Worm (Caenorhabditis elegans) whole organism, L1 larva: ENCODE measurements around the gene ptc-3.

Source experiments
- ceh-90 ChIP-seq: sonication (generic microtip); optimal IDR thresholded peaks from 2 replicates; lab custom pipeline; 2016; ENCODE audit warnings: missing genetic modification characterization, missing compliant biosample characterization
- lin-13 ChIP-seq: fragments of 150-350 bp; optimal IDR thresholded peaks from 2 replicates; lab custom pipeline; 2014; ENCODE audit warnings: missing biosample characterization, missing genetic modification reagents, missing genetic modification characterization
- lin-39 ChIP-seq: fragments of 150-350 bp; optimal IDR thresholded peaks from 2 replicates; lab custom pipeline; 2014; ENCODE audit warnings: missing biosample characterization, missing genetic modification reagents, missing genetic modification characterization
- lir-3 ChIP-seq: sonication (generic microtip); optimal IDR thresholded peaks from 2 replicates; lab custom pipeline; 2016; ENCODE audit warnings: mild to moderate bottlenecking, missing genetic modification characterization, moderate library complexity, missing compliant biosample characterization; ENCODE audit not compliant: poor library complexity
- mdl-1 ChIP-seq, 2 experiments: fragments of 150-350 bp; optimal IDR thresholded peaks; 2 replicates each; lab custom pipeline; 2014 to 2017; ENCODE audit warnings: missing biosample characterization in 2 of 2, missing genetic modification characterization in 2 of 2, inconsistent platforms in 1 of 2
- nhr-12 ChIP-seq: sonication (generic microtip); optimal IDR thresholded peaks from 2 replicates; lab custom pipeline; 2017; ENCODE audit warnings: missing biosample characterization, missing genetic modification characterization
- nhr-84 ChIP-seq: sonication (generic microtip); optimal IDR thresholded peaks from 2 replicates; lab custom pipeline; 2017; ENCODE audit warnings: missing biosample characterization, missing genetic modification characterization
- pqm-1 ChIP-seq: sonication (generic microtip); optimal IDR thresholded peaks from 3 replicates; lab custom pipeline; 2017; ENCODE audit warnings: missing biosample characterization, missing genetic modification characterization
- skn-1 ChIP-seq: fragments of 150-350 bp; optimal IDR thresholded peaks from 2 replicates; lab custom pipeline; 2014; ENCODE audit warnings: missing biosample characterization, missing genetic modification characterization
- sptf-1 ChIP-seq: fragments of 150-350 bp; optimal IDR thresholded peaks from 2 replicates; lab custom pipeline; 2014; ENCODE audit warnings: missing biosample characterization, missing genetic modification characterization
- ztf-11 ChIP-seq, 2 experiments: sonication (generic microtip); optimal IDR thresholded peaks; 2 replicates each; lab custom pipeline; 2016 to 2017; ENCODE audit warnings: missing genetic modification characterization in 2 of 2, missing biosample characterization in 1 of 2, missing compliant biosample characterization in 1 of 2

ce11 chrII:2797951-2798350, 54.4 kb downstream of the ptc-3 start:
- TF ChIP-seq skn-1 (tag; lab: Kevin White, UChicago) (no peak), ztf-11 (tag; optimal IDR thresholded peaks at IDR 0.05; lab: Kevin White, UChicago) (no peak), lin-13 (GFP tag; lab: Kevin White, UChicago) (no peak), pqm-1 (tag; lab: Kevin White, UChicago) (no peak), lin-39 (tag; lab: Kevin White, UChicago) (no peak), sptf-1 (tag; lab: Kevin White, UChicago) (no peak), nhr-84 (no peak), lir-3 (tag; lab: Kevin White, UChicago) (no peak), ceh-90 (tag; lab: Kevin White, UChicago) (no peak), nhr-12 (tag; lab: Kevin White, UChicago) (no peak), mdl-1 (tag; optimal IDR thresholded peaks at IDR 0.05; lab: Kevin White, UChicago) (no peak)
